Fruit fly (Drosophila melanogaster) whole organism, prepupa: ENCODE measurements around the gene CG13247.

ENCODE experiments used
- Blimp-1 ChIP-seq: fragments of 200-800 bp; sonication (Bioruptor generic); optimal IDR thresholded peaks from 3 replicates; lab custom pipeline; 2017; ENCODE audit warnings: missing biosample characterization, missing genetic modification characterization, mild to moderate bottlenecking, moderate library complexity, missing genetic modification reagents
- CG16779 ChIP-seq: fragments of 200-800 bp; sonication (Bioruptor generic); optimal IDR thresholded peaks from 3 replicates; lab custom pipeline; 2017; ENCODE audit warnings: missing biosample characterization, mild to moderate bottlenecking, missing genetic modification characterization
- CG6792 ChIP-seq: fragments of 200-800 bp; sonication (Bioruptor generic); optimal IDR thresholded peaks from 3 replicates; lab custom pipeline; 2016; ENCODE audit warnings: missing biosample characterization, missing genetic modification characterization
- CG8319 ChIP-seq: fragments of 200-800 bp; sonication (Bioruptor generic); optimal IDR thresholded peaks from 3 replicates; lab custom pipeline; 2016; ENCODE audit warnings: missing biosample characterization, missing genetic modification characterization
- Sox102F ChIP-seq: fragments of 200-800 bp; sonication (Bioruptor generic); optimal IDR thresholded peaks from 2 replicates; lab custom pipeline; 2016; ENCODE audit warnings: missing biosample characterization, mild to moderate bottlenecking, missing genetic modification characterization
- dac ChIP-seq: fragments of 200-800 bp; sonication (Bioruptor generic); optimal IDR thresholded peaks from 2 replicates; lab custom pipeline; 2017; ENCODE audit warnings: missing biosample characterization, mild to moderate bottlenecking, missing genetic modification characterization
- pdm3 ChIP-seq: fragments of 200-800 bp; sonication (Bioruptor generic); optimal IDR thresholded peaks from 3 replicates; lab custom pipeline; 2016; ENCODE audit warnings: missing biosample characterization, missing genetic modification characterization
- svp ChIP-seq: fragments of 200-800 bp; sonication (Bioruptor generic); peaks from one replicate; lab custom pipeline; 2016; ENCODE audit warnings: missing biosample characterization, missing genetic modification characterization

DNA sequence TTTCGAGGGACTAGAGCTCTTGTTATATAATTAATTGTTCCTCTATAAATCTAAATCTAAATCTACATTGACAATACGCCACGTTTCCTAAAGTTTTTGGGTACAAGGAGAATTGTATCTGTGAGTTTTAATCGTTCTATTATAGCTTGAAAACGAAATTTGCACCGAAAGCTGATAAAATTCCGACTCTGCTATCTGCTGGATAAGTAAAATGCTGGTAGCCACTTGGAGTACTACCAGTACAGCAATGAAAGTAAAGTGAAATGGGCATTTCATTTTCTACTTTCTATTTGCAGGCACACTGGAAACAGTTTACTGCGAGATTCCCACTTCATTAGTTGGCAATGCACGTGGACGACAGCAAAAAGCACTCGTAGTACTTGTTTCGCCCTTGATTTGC lies 17.0 kb upstream of the CG13247 start, which contains the start of gene CG5618:
- TF ChIP-seq pdm3 (GFP tag; lab: Kevin White, UChicago), result no peak
- TF ChIP-seq CG8319 (GFP tag; lab: Kevin White, UChicago), result no peak
- no peak for TF ChIP-seq dac
- no peak for TF ChIP-seq svp (GFP tag; lab: Kevin White, UChicago)
- no peak for TF ChIP-seq Blimp-1 (GFP tag; lab: Kevin White, UChicago)
- TF ChIP-seq CG6792 (GFP tag; lab: Kevin White, UChicago), result no peak
- no peak for TF ChIP-seq CG16779 (tag; lab: Kevin White, UChicago)
- TF ChIP-seq Sox102F, result no peak
